Worm (Caenorhabditis elegans) whole organism, L4/young adult: ENCODE results near the gene nas-20.

Source experiments
- W03F9.2 ChIP-seq: fragments of 150-350 bp; optimal IDR thresholded peaks from 2 replicates; lab custom pipeline; 2014; ENCODE audit warnings: missing biosample characterization, missing genetic modification characterization
- dao-5 ChIP-seq: sonication (generic microtip); optimal IDR thresholded peaks from 2 replicates; lab custom pipeline; 2016; ENCODE audit warnings: missing genotype, missing genetic modification characterization, moderate library complexity, missing compliant biosample characterization
- him-1 ChIP-seq: sonication (generic microtip); optimal IDR thresholded peaks from 2 replicates; lab custom pipeline; 2016; ENCODE audit warnings: missing genotype, missing genetic modification reagents, missing genetic modification characterization, missing compliant biosample characterization

DNA sequence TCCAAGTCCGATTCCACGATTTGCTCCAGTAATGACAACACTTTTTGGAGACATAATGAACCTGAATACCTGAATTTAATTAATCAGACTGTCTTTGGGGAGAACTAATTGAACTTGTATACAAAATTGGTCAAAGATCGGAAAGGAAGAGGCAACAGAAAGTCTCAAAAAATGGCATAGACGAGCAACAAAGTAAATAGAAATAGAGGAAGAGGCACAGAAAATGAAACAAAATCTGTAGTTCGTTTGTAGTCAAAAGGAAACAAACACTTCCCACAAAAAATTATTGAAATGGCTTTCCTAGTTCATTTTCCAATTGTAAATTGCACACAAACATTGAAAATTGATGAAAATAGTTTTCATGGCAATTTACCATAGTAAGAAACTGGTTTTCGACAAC lies 42.6 kb upstream of the nas-20 start, which contains the start of gene C55A6.6:
- TF ChIP-seq dao-5 (tag; lab: Kevin White, UChicago) (no peak), him-1 (no peak), W03F9.2 (tag; lab: Kevin White, UChicago) (no peak)
